Fruit fly (Drosophila melanogaster): ENCODE results near the gene kuz.
A peak's percentile ranks its signal among the peaks of the same experiment; 100 is the strongest.

kuz gene

DNA sequence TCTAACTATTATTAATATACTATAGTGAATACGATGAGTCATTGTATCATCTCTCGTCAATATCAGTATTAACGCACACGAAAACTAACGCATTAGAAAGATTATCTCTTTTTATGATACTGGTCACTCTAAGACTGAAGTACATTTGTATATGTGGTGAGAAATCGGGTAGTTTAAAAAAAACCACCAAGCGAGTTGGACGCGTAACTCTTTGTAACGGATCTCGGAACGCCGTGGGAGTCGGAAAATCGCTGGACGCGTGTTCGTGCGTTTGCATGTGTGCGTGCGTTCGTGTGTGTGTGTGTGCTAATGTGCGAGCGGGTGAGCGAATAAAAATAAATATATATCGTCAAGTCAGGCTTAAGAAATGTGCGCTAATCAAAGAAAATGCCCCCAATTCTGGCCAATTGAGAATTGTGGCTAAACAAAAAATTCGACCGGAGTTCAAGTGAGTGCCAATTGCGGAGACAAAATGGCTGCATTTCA, at the start of gene kuz (continued):
- TF ChIP-seq tx (GFP tag; optimal IDR thresholded peaks at IDR 0.05) (peak; percentile 4), CG12744 (GFP tag; optimal IDR thresholded peaks at IDR 0.05) (peak; percentile 4), Dad (GFP tag; optimal IDR thresholded peaks at IDR 0.05) (peak; percentile 19), CG10267 (tag; optimal IDR thresholded peaks at IDR 0.05) (peak; percentile 38), CG9817 (tag; optimal IDR thresholded peaks at IDR 0.05) (peak; percentile 18), Fer3 (tag; optimal IDR thresholded peaks at IDR 0.05) (peak; percentile 49), Pdp1 (GFP tag; optimal IDR thresholded peaks at IDR 0.05) (peak in 1 of 2 experiments; percentile 44), CG32767 (GFP tag; IDR thresholded peaks at IDR 0.05) (peak; percentile 75), stc (GFP tag; IDR thresholded peaks at IDR 0.05) (peak; percentile 40; the same call in 1 of the 2 replicates), CG14014 (GFP tag; IDR thresholded peaks at IDR 0.05) (peak; percentile 59; the same call in 1 of the 2 replicates), Fer1 (GFP tag; optimal IDR thresholded peaks at IDR 0.05) (peak; percentile 48), CG8290 (GFP tag; optimal IDR thresholded peaks at IDR 0.05) (peak; percentile 31), CG8290 (tag; optimal IDR thresholded peaks at IDR 0.05) (peak in 1 of 2 experiments; percentile 78), salm (tag; optimal IDR thresholded peaks at IDR 0.05) (no peak), CG7839 (tag; optimal IDR thresholded peaks at IDR 0.05) (peak; percentile 24), CHES-1-like (GFP tag; optimal IDR thresholded peaks at IDR 0.05) (no peak), zen2 (GFP tag; IDR thresholded peaks at IDR 0.05; ENCODE audit: partially characterized antibody) (no peak; the same call in 1 of the 3 replicates), Trl (optimal IDR thresholded peaks at IDR 0.05) (no peak), Trl (GFP tag; optimal IDR thresholded peaks at IDR 0.05) (peak; percentile 55), ERR (GFP tag; optimal IDR thresholded peaks at IDR 0.05) (peak; percentile 23), sens-2 (GFP tag; IDR thresholded peaks at IDR 0.05) (peak; percentile 27; the same call in 1 of the 2 replicates), CG14860 (GFP tag; IDR thresholded peaks at IDR 0.05; ENCODE audit: partially characterized antibody) (0 out of 3 replicates have a peak, but pooled peaks have one; percentile 34), gsb-n (tag; optimal IDR thresholded peaks at IDR 0.05) (peak; percentile 2), az2 (GFP tag; optimal IDR thresholded peaks at IDR 0.05) (no peak), CG18599 (GFP tag; optimal IDR thresholded peaks at IDR 0.05) (peak; percentile 33), ham (GFP tag; IDR thresholded peaks at IDR 0.05) (no peak), unc-4 (GFP tag; IDR thresholded peaks at IDR 0.05; ENCODE audit: partially characterized antibody) (peak; percentile 62), tap (tag; optimal IDR thresholded peaks at IDR 0.05) (peak; percentile 31), HLH4C (GFP tag; IDR thresholded peaks at IDR 0.05; ENCODE audit: partially characterized antibody) (peak; percentile 59; the same call in 1 of the 3 replicates), CG18619 (GFP tag; optimal IDR thresholded peaks at IDR 0.05) (peak; percentile 2), Hr3 (GFP tag; optimal IDR thresholded peaks at IDR 0.05) (no peak), Atf6 (GFP tag; IDR thresholded peaks at IDR 0.05) (peak; percentile 64; the same call in 1 of the 2 replicates), CG10565 (GFP tag; optimal IDR thresholded peaks at IDR 0.05) (no peak), gcm2 (GFP tag; optimal IDR thresholded peaks at IDR 0.05) (peak; percentile 13), CG8089 (GFP tag; optimal IDR thresholded peaks at IDR 0.05) (peak; percentile 14), ems (GFP tag; optimal IDR thresholded peaks at IDR 0.05) (peak; percentile 19), Ptx1 (GFP tag; IDR thresholded peaks at IDR 0.05) (peak; percentile 16; the same call in 1 of the 2 replicates), Hr51 (GFP tag; optimal IDR thresholded peaks at IDR 0.05) (peak in 1 of 2 experiments; percentile 7), Dll (GFP tag; IDR thresholded peaks at IDR 0.05; ENCODE audit: partially characterized antibody) (peak; percentile 44; the same call in 2 of the 4 replicates), Deaf1 (tag; optimal IDR thresholded peaks at IDR 0.05) (peak; percentile 86), caup (GFP tag; optimal IDR thresholded peaks at IDR 0.05; ENCODE audit: severe bottlenecking) (peak; percentile 66), Dek (tag; optimal IDR thresholded peaks at IDR 0.05) (peak; percentile 72), nom (GFP tag; optimal IDR thresholded peaks at IDR 0.05) (peak; percentile 57), zfh1 (GFP tag; IDR thresholded peaks at IDR 0.05) (peak; percentile 41; the same call in 1 of the 3 replicates), sug (tag; optimal IDR thresholded peaks at IDR 0.05) (peak; percentile 95), wor (GFP tag; IDR thresholded peaks at IDR 0.05) (no peak), HLHmδ (GFP tag; optimal IDR thresholded peaks at IDR 0.05) (peak; percentile 60), Bteb2 (GFP tag; optimal IDR thresholded peaks at IDR 0.05) (peak; percentile 8), Aef1 (GFP tag; IDR thresholded peaks at IDR 0.05) (peak; percentile 18; the same call in 1 of the 3 replicates)
